Fruit fly (Drosophila melanogaster): ENCODE results near the gene CG10948.

DNA sequence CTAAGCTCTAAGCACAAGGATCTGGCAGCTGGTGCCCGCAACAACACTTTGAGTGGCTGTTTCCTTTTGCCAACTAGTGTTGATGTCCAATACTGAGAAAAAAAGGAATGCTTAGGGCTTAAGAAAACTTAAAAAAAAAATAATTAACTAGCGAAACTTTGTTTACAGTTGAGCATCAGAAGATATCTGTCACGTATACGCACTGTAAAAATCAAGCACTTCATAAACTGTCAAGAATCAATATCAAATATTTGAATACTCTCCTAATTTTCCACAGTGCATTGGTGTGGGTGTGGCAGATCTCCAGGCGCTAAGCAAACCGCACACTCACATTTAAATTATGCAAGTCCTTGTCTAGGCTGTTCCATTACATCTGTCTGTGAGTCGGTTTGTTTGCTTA, 24.3 kb upstream of the CG10948 start:
- no peak for TF ChIP-seq psq (optimal IDR thresholded peaks at IDR 0.05)
- no peak for TF ChIP-seq Myc (optimal IDR thresholded peaks at IDR 0.05)
- TF ChIP-seq Sin3A (optimal IDR thresholded peaks at IDR 0.05) = no peak
- TF ChIP-seq insv (optimal IDR thresholded peaks at IDR 0.05) = no peak
- no peak for TF ChIP-seq h (optimal IDR thresholded peaks at IDR 0.05)
- TF ChIP-seq ttk (optimal IDR thresholded peaks at IDR 0.05) = no peak
